Fruit fly (Drosophila melanogaster): ENCODE measurements around the gene CG13801.

DNA sequence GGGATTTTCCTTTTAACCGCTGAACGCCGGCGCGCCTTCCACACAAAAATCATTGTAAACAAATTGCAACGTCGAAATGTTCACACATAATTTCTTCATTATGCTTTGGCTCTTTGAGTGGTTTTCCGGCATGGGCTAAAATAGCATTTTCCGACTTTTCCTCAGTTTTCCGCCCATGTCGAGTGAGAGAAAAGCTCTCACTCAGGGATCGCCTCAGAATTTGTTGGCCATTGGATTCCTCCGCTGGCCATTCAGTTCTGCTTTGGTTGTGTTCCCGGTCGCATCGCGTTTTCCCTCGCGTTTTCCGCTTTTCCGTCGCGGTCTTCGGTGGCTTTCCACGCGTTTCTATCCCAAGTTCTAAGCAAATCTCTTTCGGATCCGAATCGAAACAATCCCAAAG lies 18.2 kb downstream of the CG13801 start:
- TF ChIP-seq CG8478 (optimal IDR thresholded peaks at IDR 0.05) (no peak), CTCF (optimal IDR thresholded peaks at IDR 0.05) (no peak)

Data from S2 (cell line).